Worm (Caenorhabditis elegans) whole organism, L1 larva: ENCODE measurements around the gene C53D6.7.

Source experiments
- ama-1 ChIP-seq: fragments of 150-350 bp; optimal IDR thresholded peaks from 2 replicates; lab custom pipeline; 2014
- jun-1 ChIP-seq: fragments of 150-350 bp; optimal IDR thresholded peaks from 2 replicates; lab custom pipeline; 2014; ENCODE audit warnings: missing biosample characterization, missing genetic modification reagents, missing genetic modification characterization
- nhr-11 ChIP-seq: fragments of 150-350 bp; optimal IDR thresholded peaks from 2 replicates; lab custom pipeline; 2014; ENCODE audit warnings: missing biosample characterization, missing genetic modification characterization
- nhr-47 ChIP-seq: sonication (generic microtip); optimal IDR thresholded peaks from 2 replicates; lab custom pipeline; 2016; ENCODE audit warnings: mild to moderate bottlenecking, missing genetic modification characterization, moderate library complexity, missing compliant biosample characterization
- nhr-76 ChIP-seq: sonication (generic microtip); optimal IDR thresholded peaks from 2 replicates; lab custom pipeline; 2017; ENCODE audit warnings: missing biosample characterization, missing genetic modification characterization
- unc-62 ChIP-seq: fragments of 150-350 bp; optimal IDR thresholded peaks from 2 replicates; lab custom pipeline; 2014; ENCODE audit warnings: missing biosample characterization, missing genetic modification reagents, missing genetic modification characterization
- ztf-4 ChIP-seq: fragments of 150-350 bp; optimal IDR thresholded peaks from 2 replicates; lab custom pipeline; 2014; ENCODE audit warnings: missing biosample characterization, missing genetic modification characterization

DNA sequence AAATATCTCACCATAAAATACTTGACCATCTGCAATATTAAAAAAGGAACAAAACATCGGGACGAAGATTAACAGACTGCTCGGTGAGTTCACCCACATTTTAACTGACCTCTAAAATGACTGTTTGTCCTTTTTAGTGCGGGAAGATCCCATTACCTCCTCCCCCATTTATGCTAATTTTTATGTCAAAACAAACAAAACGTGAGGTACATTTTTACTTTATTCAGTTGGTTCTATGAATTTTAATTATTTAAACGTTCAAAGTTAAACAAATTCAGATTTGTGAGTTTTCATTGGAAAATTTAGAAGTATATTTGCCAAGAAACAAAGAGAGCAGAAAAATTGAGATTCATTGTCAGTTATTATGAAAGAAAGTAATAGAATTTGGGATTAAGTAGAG is 34.3 kb downstream of the C53D6.7 start, which contains the start of gene C53D6.8:
- TF ChIP-seq jun-1 (tag; lab: Kevin White, UChicago) (no peak), ama-1 (lab: Kevin White, UChicago) (no peak), unc-62 (GFP tag; lab: Kevin White, UChicago) (no peak), nhr-11 (tag; lab: Kevin White, UChicago) (no peak), ztf-4 (tag; lab: Kevin White, UChicago) (no peak), nhr-76 (no peak), nhr-47 (tag; lab: Kevin White, UChicago) (no peak)
